Worm (Caenorhabditis elegans) whole organism, midembryonic: ENCODE results near the gene C14A4.12.

Experiments
- T22C8.4 ChIP-seq: fragments of 200-800 bp; sonication (Bioruptor generic); IDR thresholded peaks from 2 replicates; pipeline ENCODE4 v1.3.6; 2022; ENCODE audit warnings: missing genetic modification characterization, missing compliant biosample characterization
- cog-1 ChIP-seq: sonication (generic microtip); optimal IDR thresholded peaks from 2 replicates; lab custom pipeline; 2016; ENCODE audit warnings: missing genetic modification characterization, missing compliant biosample characterization
- klf-2 ChIP-seq: fragments of 200-800 bp; sonication (Bioruptor generic); conservative IDR thresholded peaks from 2 replicates; pipeline ENCODE4 v1.3.6; 2022; ENCODE audit warnings: missing genetic modification reagents, missing genetic modification characterization, missing compliant biosample characterization
- med-1 ChIP-seq: sonication (generic microtip); optimal IDR thresholded peaks from 2 replicates; lab custom pipeline; 2017; ENCODE audit warnings: missing genetic modification characterization, mild to moderate bottlenecking, missing compliant biosample characterization, antibody characterized with exemption, missing genetic modification reagents; ENCODE audit not compliant: insufficient read depth
- ref-1 ChIP-seq: fragments of 200-800 bp; sonication (Bioruptor generic); conservative IDR thresholded peaks from 2 replicates; pipeline ENCODE4 v1.3.6; 2022; ENCODE audit warnings: missing genetic modification reagents, missing genetic modification characterization, missing compliant biosample characterization
- tab-1 ChIP-seq: fragments of 200-800 bp; sonication (Bioruptor generic); IDR thresholded peaks from 2 replicates; pipeline ENCODE4 v1.3.6; 2022; ENCODE audit warnings: missing genetic modification characterization, missing compliant biosample characterization

ce11 chrII:10630944-10631343, 18.1 kb downstream of the C14A4.12 start:
- TF ChIP-seq T22C8.4 (GFP tag; lab: Robert Waterston, UW): no peak
- TF ChIP-seq klf-2 (GFP tag; lab: Robert Waterston, UW): no peak
- TF ChIP-seq tab-1: no peak
- TF ChIP-seq med-1: no peak
- TF ChIP-seq cog-1: no peak
- no peak for TF ChIP-seq ref-1
